Worm (Caenorhabditis elegans) whole organism, L2 larva: ENCODE measurements around the gene rheb-1.
A peak's percentile ranks its signal among the peaks of the same experiment; 100 is the strongest.

Source experiments
- C34F6.9 ChIP-seq: fragments of 150-350 bp; optimal IDR thresholded peaks from 2 replicates; lab custom pipeline; 2014; ENCODE audit warnings: missing biosample characterization, missing genetic modification characterization
- F13H6.1 ChIP-seq: sonication (generic microtip); optimal IDR thresholded peaks from 2 replicates; lab custom pipeline; 2016; ENCODE audit warnings: missing genetic modification characterization, missing compliant biosample characterization
- Y55F3AM.14 ChIP-seq: fragments of 200-800 bp; sonication (Bioruptor generic); optimal IDR thresholded peaks from 2 replicates; lab custom pipeline; 2018; ENCODE audit warnings: mild to moderate bottlenecking, missing genetic modification characterization, missing compliant biosample characterization
- ZK546.5 ChIP-seq: sonication (generic microtip); optimal IDR thresholded peaks from 2 replicates; lab custom pipeline; 2017; ENCODE audit warnings: missing biosample characterization, missing genetic modification characterization
- alr-1 ChIP-seq: fragments of 150-350 bp; optimal IDR thresholded peaks from 2 replicates; lab custom pipeline; 2014; ENCODE audit warnings: missing biosample characterization, missing genetic modification characterization
- ama-1 ChIP-seq: fragments of 150-350 bp; optimal IDR thresholded peaks from 2 replicates; lab custom pipeline; 2018; ENCODE audit warnings: inconsistent platforms
- ceh-16 ChIP-seq: fragments of 150-350 bp; optimal IDR thresholded peaks from 2 replicates; lab custom pipeline; 2014; ENCODE audit warnings: missing biosample characterization, missing genetic modification characterization
- ceh-82 ChIP-seq: fragments of 150-350 bp; optimal IDR thresholded peaks from 2 replicates; lab custom pipeline; 2014; ENCODE audit warnings: missing biosample characterization, missing genetic modification characterization
- crh-2 ChIP-seq: sonication (generic microtip); optimal IDR thresholded peaks from 2 replicates; lab custom pipeline; 2017; ENCODE audit warnings: missing biosample characterization, missing genetic modification characterization
- dmd-4 ChIP-seq: sonication (generic microtip); optimal IDR thresholded peaks from 2 replicates; lab custom pipeline; 2017; ENCODE audit warnings: missing biosample characterization, missing genetic modification characterization
- egl-27 ChIP-seq: sonication (generic microtip); optimal IDR thresholded peaks from 3 replicates; lab custom pipeline; 2017; ENCODE audit warnings: missing biosample characterization, missing genetic modification reagents, missing genetic modification characterization
- elt-1 ChIP-seq: fragments of 150-350 bp; optimal IDR thresholded peaks from 2 replicates; lab custom pipeline; 2014; ENCODE audit warnings: missing biosample characterization, missing genetic modification characterization
- elt-3 ChIP-seq: sonication (generic microtip); optimal IDR thresholded peaks from 2 replicates; lab custom pipeline; 2017; ENCODE audit warnings: missing biosample characterization, missing genetic modification characterization
- fos-1 ChIP-seq: fragments of 150-350 bp; optimal IDR thresholded peaks from 2 replicates; lab custom pipeline; 2014; ENCODE audit warnings: missing biosample characterization, missing genetic modification characterization
- gmeb-1 ChIP-seq: fragments of 150-350 bp; optimal IDR thresholded peaks from 2 replicates; lab custom pipeline; 2014; ENCODE audit warnings: missing biosample characterization, missing genetic modification characterization
- lin-11 ChIP-seq: fragments of 150-350 bp; sonication (generic microtip); optimal IDR thresholded peaks from 2 replicates; lab custom pipeline; 2014; ENCODE audit warnings: missing biosample characterization, missing genetic modification characterization, inconsistent platforms, mixed read lengths
- lin-13 ChIP-seq: fragments of 150-350 bp; optimal IDR thresholded peaks from 2 replicates; lab custom pipeline; 2014; ENCODE audit warnings: missing biosample characterization, missing genetic modification reagents, missing genetic modification characterization
- lin-39 ChIP-seq: fragments of 150-350 bp; optimal IDR thresholded peaks from 2 replicates; lab custom pipeline; 2014; ENCODE audit warnings: missing biosample characterization, missing genetic modification reagents, missing genetic modification characterization
- lsy-2 ChIP-seq, 2 experiments: fragments of 150-350 bp in 1 of 2; sonication (generic microtip) in 1 of 2; optimal IDR thresholded peaks; 2 replicates each; lab custom pipeline; 2014 to 2017; ENCODE audit warnings: missing biosample characterization in 2 of 2, missing genetic modification characterization in 2 of 2
- mab-5 ChIP-seq: fragments of 150-350 bp; optimal IDR thresholded peaks from 2 replicates; lab custom pipeline; 2014; ENCODE audit warnings: missing biosample characterization, missing genetic modification characterization
- mbf-1 ChIP-seq: sonication (generic microtip); optimal IDR thresholded peaks from 2 replicates; lab custom pipeline; 2017; ENCODE audit warnings: missing biosample characterization, missing genetic modification characterization
- mdl-1 ChIP-seq, 2 experiments: fragments of 150-350 bp in 1 of 2; sonication (generic microtip) in 1 of 2; optimal IDR thresholded peaks; 2 replicates each; lab custom pipeline; 2017; ENCODE audit warnings: missing biosample characterization in 2 of 2, missing genetic modification characterization in 2 of 2
- nhr-10 ChIP-seq: sonication (generic microtip); optimal IDR thresholded peaks from 2 replicates; lab custom pipeline; 2017; ENCODE audit warnings: missing biosample characterization, missing genetic modification characterization
- nhr-11 ChIP-seq: fragments of 150-350 bp; optimal IDR thresholded peaks from 2 replicates; lab custom pipeline; 2014; ENCODE audit warnings: missing biosample characterization, missing genetic modification characterization
- nhr-12 ChIP-seq: fragments of 150-350 bp; optimal IDR thresholded peaks from 2 replicates; lab custom pipeline; 2014; ENCODE audit warnings: missing biosample characterization, missing genetic modification characterization
- nhr-129 ChIP-seq: fragments of 150-350 bp; optimal IDR thresholded peaks from 2 replicates; lab custom pipeline; 2014; ENCODE audit warnings: missing biosample characterization, missing genetic modification characterization
- nhr-21 ChIP-seq: fragments of 150-350 bp; optimal IDR thresholded peaks from 2 replicates; lab custom pipeline; 2014; ENCODE audit warnings: missing biosample characterization, missing genetic modification characterization
- nhr-23 ChIP-seq: fragments of 150-350 bp; optimal IDR thresholded peaks from 2 replicates; lab custom pipeline; 2014; ENCODE audit warnings: missing biosample characterization, missing genetic modification reagents, missing genetic modification characterization
- nhr-237 ChIP-seq: fragments of 150-350 bp; optimal IDR thresholded peaks from 2 replicates; lab custom pipeline; 2014; ENCODE audit warnings: missing biosample characterization, missing genetic modification characterization
- nhr-25 ChIP-seq: fragments of 150-350 bp; sonication (generic microtip); optimal IDR thresholded peaks from 3 replicates; lab custom pipeline; 2014; ENCODE audit warnings: missing biosample characterization, missing genetic modification characterization
- nhr-6 ChIP-seq: fragments of 150-350 bp; optimal IDR thresholded peaks from 2 replicates; lab custom pipeline; 2014; ENCODE audit warnings: missing biosample characterization, missing genetic modification characterization
- peb-1 ChIP-seq: fragments of 150-350 bp; optimal IDR thresholded peaks from 2 replicates; lab custom pipeline; 2014; ENCODE audit warnings: missing biosample characterization, missing genetic modification characterization
- sem-4 ChIP-seq: fragments of 150-350 bp; optimal IDR thresholded peaks from 2 replicates; lab custom pipeline; 2014; ENCODE audit warnings: missing biosample characterization, missing genetic modification reagents, missing genetic modification characterization
- sma-3 ChIP-seq: sonication (generic microtip); optimal IDR thresholded peaks from 2 replicates; lab custom pipeline; 2016; ENCODE audit warnings: missing genetic modification reagents, missing genetic modification characterization, missing compliant biosample characterization
- sma-9 ChIP-seq, 2 experiments: fragments of 150-350 bp in 1 of 2; sonication (generic microtip) in 1 of 2; optimal IDR thresholded peaks; 2 replicates each; lab custom pipeline; 2014 to 2016; ENCODE audit warnings: missing genetic modification characterization in 2 of 2, mild to moderate bottlenecking in 1 of 2, missing biosample characterization in 1 of 2, missing compliant biosample characterization in 1 of 2, missing genetic modification reagents in 1 of 2, moderate library complexity in 1 of 2
- snpc-4 ChIP-seq: fragments of 150-350 bp; optimal IDR thresholded peaks from 2 replicates; lab custom pipeline; 2014; ENCODE audit warnings: missing biosample characterization, missing genetic modification characterization
- unc-39 ChIP-seq: fragments of 150-350 bp; optimal IDR thresholded peaks from 2 replicates; lab custom pipeline; 2014; ENCODE audit warnings: missing biosample characterization, missing genetic modification characterization
- unc-55 ChIP-seq: fragments of 150-350 bp; sonication (generic microtip); optimal IDR thresholded peaks from 3 replicates; lab custom pipeline; 2014; ENCODE audit warnings: missing biosample characterization, missing genetic modification reagents, missing genetic modification characterization
- unc-62 ChIP-seq: fragments of 150-350 bp; optimal IDR thresholded peaks from 2 replicates; lab custom pipeline; 2014; ENCODE audit warnings: missing biosample characterization, missing genetic modification reagents, missing genetic modification characterization
- zag-1 ChIP-seq: fragments of 150-350 bp; optimal IDR thresholded peaks from 2 replicates; lab custom pipeline; 2014; ENCODE audit warnings: missing biosample characterization, missing genetic modification characterization
- ztf-1 ChIP-seq: fragments of 200-800 bp; sonication (Bioruptor generic); conservative IDR thresholded peaks from 2 replicates; pipeline ENCODE4 v1.3.6; 2022; ENCODE audit warnings: missing genetic modification characterization, missing compliant biosample characterization
- ztf-11 ChIP-seq: sonication (generic microtip); optimal IDR thresholded peaks from 2 replicates; lab custom pipeline; 2017; ENCODE audit warnings: missing biosample characterization, missing genetic modification characterization
- ztf-4 ChIP-seq: fragments of 150-350 bp; optimal IDR thresholded peaks from 2 replicates; lab custom pipeline; 2014; ENCODE audit warnings: missing biosample characterization, missing genetic modification characterization

The rheb-1 gene

DNA sequence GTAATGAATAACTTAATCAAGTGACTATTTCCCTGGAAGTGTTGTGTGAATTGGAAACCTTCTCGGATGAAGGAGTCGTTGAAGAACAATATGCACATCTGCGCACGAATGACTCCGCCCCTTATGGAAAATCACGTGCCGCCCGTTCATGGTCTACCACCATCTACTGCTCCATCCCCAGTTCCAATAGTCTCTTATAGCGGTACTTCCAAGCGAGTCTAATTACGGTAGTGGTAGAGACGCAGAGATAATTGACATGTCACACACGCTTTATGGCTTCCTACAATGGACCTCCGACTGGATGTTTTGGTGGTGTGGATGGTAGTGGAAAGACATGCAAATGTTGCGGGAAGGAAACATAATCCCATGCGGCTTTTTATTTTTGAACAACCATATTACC, 4.9 kb downstream of the rheb-1 start:
- TF ChIP-seq ceh-16, result no peak
- no peak for TF ChIP-seq sem-4 (tag; lab: Kevin White, UChicago)
- TF ChIP-seq dmd-4 (tag; lab: Kevin White, UChicago), result no peak
- TF ChIP-seq nhr-6, result no peak
- TF ChIP-seq nhr-10 (tag; lab: Kevin White, UChicago), result no peak
- no peak for TF ChIP-seq ztf-4
- TF ChIP-seq sma-3, result no peak
- TF ChIP-seq elt-3 (tag; lab: Kevin White, UChicago), result no peak
- TF ChIP-seq nhr-129 (tag; lab: Kevin White, UChicago), result peak; percentile 42
- TF ChIP-seq zag-1, result no peak
- no peak for TF ChIP-seq lin-11 (tag; lab: Kevin White, UChicago)
- TF ChIP-seq ztf-11 (tag; lab: Kevin White, UChicago), result no peak
- no peak for TF ChIP-seq mbf-1 (tag; lab: Kevin White, UChicago)
- TF ChIP-seq C34F6.9 (tag; lab: Kevin White, UChicago), result peak; percentile 65
- TF ChIP-seq egl-27 (tag; lab: Kevin White, UChicago), result no peak
- no peak for TF ChIP-seq nhr-23 (tag; lab: Kevin White, UChicago)
- TF ChIP-seq nhr-25, result no peak
- TF ChIP-seq unc-39, result no peak
- no peak for TF ChIP-seq fos-1 (tag; lab: Kevin White, UChicago)
- no peak for TF ChIP-seq lin-13 (GFP tag; lab: Kevin White, UChicago)
- TF ChIP-seq lsy-2 (tag; optimal IDR thresholded peaks at IDR 0.05; lab: Kevin White, UChicago), result peak in 1 of 2 experiments; percentile 18
- no peak for TF ChIP-seq mdl-1 (tag; optimal IDR thresholded peaks at IDR 0.05; lab: Kevin White, UChicago)
- TF ChIP-seq Y55F3AM.14 (GFP tag; lab: Kevin White, UChicago), result no peak
- no peak for TF ChIP-seq gmeb-1 (tag; lab: Kevin White, UChicago)
- TF ChIP-seq, all 48 proteins: peak for 3

DNA sequence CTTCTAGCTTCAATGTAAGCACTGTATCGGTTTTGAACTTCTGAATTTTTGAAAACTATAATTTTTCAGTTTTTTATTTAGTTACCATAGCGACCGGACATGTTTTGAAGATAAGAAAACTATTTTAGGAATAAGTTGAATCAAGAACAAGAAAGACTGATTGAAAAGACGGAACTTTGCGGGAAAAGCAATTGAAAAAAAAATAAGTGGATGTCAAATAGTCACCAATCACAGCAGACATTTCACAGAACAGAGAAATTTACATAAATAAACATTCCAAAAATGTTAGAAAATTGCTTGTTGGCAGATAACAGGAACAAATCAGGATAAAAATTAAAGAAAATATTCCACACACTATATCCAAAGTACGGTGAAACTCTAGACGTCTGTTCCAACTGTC, 6.0 kb downstream of the rheb-1 start, which contains the start of gene F54C8.6:
Gene F54C8.6, minus strand, starts transcription at position 101 of the 400 bp plus-strand sequence.
- TF ChIP-seq C34F6.9 (tag; lab: Kevin White, UChicago) (no peak), nhr-25 (no peak), mab-5 (tag; lab: Kevin White, UChicago) (no peak), nhr-21 (tag; lab: Kevin White, UChicago) (no peak), ama-1 (lab: Kevin White, UChicago) (no peak), mbf-1 (tag; lab: Kevin White, UChicago) (no peak), nhr-6 (no peak), alr-1 (tag; lab: Kevin White, UChicago) (no peak), unc-55 (GFP tag; lab: Kevin White, UChicago) (no peak), snpc-4 (tag; lab: Kevin White, UChicago) (no peak), nhr-237 (tag; lab: Kevin White, UChicago) (no peak), lin-39 (no peak), mdl-1 (tag; optimal IDR thresholded peaks at IDR 0.05; lab: Kevin White, UChicago) (no peak), ceh-16 (no peak), nhr-129 (tag; lab: Kevin White, UChicago) (no peak), peb-1 (tag; lab: Kevin White, UChicago) (no peak), sem-4 (tag; lab: Kevin White, UChicago) (no peak), Y55F3AM.14 (GFP tag; lab: Kevin White, UChicago) (no peak), lin-11 (tag; lab: Kevin White, UChicago) (no peak), nhr-11 (tag; lab: Kevin White, UChicago) (no peak)

- no peak for TF ChIP-seq nhr-237 (tag; lab: Kevin White, UChicago)
- peak; percentile 81 for TF ChIP-seq sma-9 (GFP tag; optimal IDR thresholded peaks at IDR 0.05; lab: Kevin White, UChicago)
- no peak for TF ChIP-seq sma-9 (tag; optimal IDR thresholded peaks at IDR 0.05; lab: Kevin White, UChicago)
- TF ChIP-seq nhr-6, result peak; percentile 41
- TF ChIP-seq nhr-11 (tag; lab: Kevin White, UChicago), result no peak
- TF ChIP-seq ZK546.5 (tag; lab: Kevin White, UChicago), result peak; percentile 58
- TF ChIP-seq ceh-82, result no peak
- peak; percentile 7 for TF ChIP-seq Y55F3AM.14 (GFP tag; lab: Kevin White, UChicago)
- TF ChIP-seq nhr-25, result peak; percentile 68
- TF ChIP-seq dmd-4 (tag; lab: Kevin White, UChicago), result no peak
- peak; percentile 39 for TF ChIP-seq ceh-16
- TF ChIP-seq nhr-129 (tag; lab: Kevin White, UChicago), result peak; percentile 92
- TF ChIP-seq nhr-23 (tag; lab: Kevin White, UChicago), result no peak
- no peak for TF ChIP-seq elt-1 (tag; lab: Kevin White, UChicago)
- no peak for TF ChIP-seq elt-3 (tag; lab: Kevin White, UChicago)
- TF ChIP-seq sma-3, result peak; percentile 78
- peak; percentile 97 for TF ChIP-seq unc-55 (GFP tag; lab: Kevin White, UChicago)
- no peak for TF ChIP-seq ztf-1 (GFP tag; lab: Robert Waterston, UW)
- TF ChIP-seq F13H6.1, result peak; percentile 83
- peak; percentile 74 for TF ChIP-seq zag-1
- peak; percentile 65 for TF ChIP-seq ama-1 (lab: Kevin White, UChicago)
- peak; percentile 77 for TF ChIP-seq mab-5 (tag; lab: Kevin White, UChicago)
- no peak for TF ChIP-seq mbf-1 (tag; lab: Kevin White, UChicago)
- peak; percentile 42 for TF ChIP-seq sem-4 (tag; lab: Kevin White, UChicago)
- TF ChIP-seq fos-1 (tag; lab: Kevin White, UChicago), result peak; percentile 57
- TF ChIP-seq lin-11 (tag; lab: Kevin White, UChicago), result peak; percentile 90
- peak; percentile 90 for TF ChIP-seq lin-13 (GFP tag; lab: Kevin White, UChicago)
- TF ChIP-seq C34F6.9 (tag; lab: Kevin White, UChicago), result peak; percentile 74
- TF ChIP-seq unc-39, result no peak
- peak; percentile 92 for TF ChIP-seq gmeb-1 (tag; lab: Kevin White, UChicago)
- peak; percentile 70 to 93 for TF ChIP-seq lsy-2 (tag; optimal IDR thresholded peaks at IDR 0.05; lab: Kevin White, UChicago)
- TF ChIP-seq crh-2 (tag; lab: Kevin White, UChicago), result peak; percentile 93
- TF ChIP-seq unc-62 (GFP tag; lab: Kevin White, UChicago), result no peak
- TF ChIP-seq snpc-4 (tag; lab: Kevin White, UChicago), result peak; percentile 79
- TF ChIP-seq nhr-12 (tag; lab: Kevin White, UChicago), result no peak
- peak; percentile 63 for TF ChIP-seq ztf-4
- no peak for TF ChIP-seq ztf-11 (tag; lab: Kevin White, UChicago)
These were observed 12.3 kb downstream of the rheb-1 start, which contains the start of gene pir-2 for ce11 chrIII:9443417-9444027. TSS of gene pir-2 (minus strand) at chrIII:9443634.
